Fruit fly (Drosophila melanogaster): ENCODE data around the gene mRpL45.

The mRpL45 gene

dm6 chr3R:22587419-22587963 is 30.8 kb upstream of the mRpL45 start, which contains the start of gene Efa6 (continued):
- no peak for TF ChIP-seq CG31365 (tag; optimal IDR thresholded peaks at IDR 0.05)
- no peak for TF ChIP-seq CG10274 (GFP tag; optimal IDR thresholded peaks at IDR 0.05)
- TF ChIP-seq hkb (optimal IDR thresholded peaks at IDR 0.05), result no peak
- no peak for TF ChIP-seq hkb (GFP tag; IDR thresholded peaks at IDR 0.05)
- peak; percentile 64 for TF ChIP-seq CG13775 (GFP tag; optimal IDR thresholded peaks at IDR 0.05)
- TF ChIP-seq CG32532 (GFP tag; IDR thresholded peaks at IDR 0.05), result no peak; the same call in 1 of the 2 replicates
- TF ChIP-seq CG17385 (GFP tag; optimal IDR thresholded peaks at IDR 0.05), result peak; percentile 87
- peak; percentile 54 for TF ChIP-seq zen (tag; optimal IDR thresholded peaks at IDR 0.05)
- peak; percentile 48 for TF ChIP-seq exex (tag; optimal IDR thresholded peaks at IDR 0.05)
- TF ChIP-seq prd (optimal IDR thresholded peaks at IDR 0.05), result no peak
- TF ChIP-seq prd (GFP tag; IDR thresholded peaks at IDR 0.05), result peak; percentile 46; the same call in 2 of the 3 replicates
- TF ChIP-seq CG14014 (GFP tag; IDR thresholded peaks at IDR 0.05), result no peak
- no peak for TF ChIP-seq aop (GFP tag; IDR thresholded peaks at IDR 0.05)
- no peak for TF ChIP-seq CG3838 (GFP tag; optimal IDR thresholded peaks at IDR 0.05)
- peak; percentile 31 for TF ChIP-seq CG12104 (GFP tag; optimal IDR thresholded peaks at IDR 0.05)
- no peak for TF ChIP-seq Neu2 (GFP tag; optimal IDR thresholded peaks at IDR 0.05; ENCODE audit: borderline replicate concordance)
- peak; percentile 63 for TF ChIP-seq Nf-YC (tag; optimal IDR thresholded peaks at IDR 0.05)
- TF ChIP-seq ftz-f1 (GFP tag; optimal IDR thresholded peaks at IDR 0.05), result peak; percentile 17
- no peak for TF ChIP-seq CG4282 (GFP tag; optimal IDR thresholded peaks at IDR 0.05)
- TF ChIP-seq CG3847 (GFP tag; IDR thresholded peaks at IDR 0.05), result peak; percentile 79
- TF ChIP-seq pb (GFP tag; optimal IDR thresholded peaks at IDR 0.05), result peak; percentile 4
- TF ChIP-seq Chrac-16 (GFP tag; optimal IDR thresholded peaks at IDR 0.05), result peak; percentile 58
- peak; percentile 5 for TF ChIP-seq CG13296 (GFP tag; optimal IDR thresholded peaks at IDR 0.05)
- TF ChIP-seq CG31441 (GFP tag; IDR thresholded peaks at IDR 0.05), result peak; percentile 61
- peak; percentile 36 for TF ChIP-seq mirr (GFP tag; optimal IDR thresholded peaks at IDR 0.05)
- peak; percentile 24 for TF ChIP-seq gcm (GFP tag; optimal IDR thresholded peaks at IDR 0.05)
- TF ChIP-seq Elba2 (GFP tag; optimal IDR thresholded peaks at IDR 0.05), result peak; percentile 17
- peak; percentile 11 for TF ChIP-seq CG6765 (GFP tag; optimal IDR thresholded peaks at IDR 0.05)
- no peak for TF ChIP-seq odd (GFP tag; optimal IDR thresholded peaks at IDR 0.05)
- TF ChIP-seq lab (GFP tag; optimal IDR thresholded peaks at IDR 0.05), result peak; percentile 58
- TF ChIP-seq slbo (GFP tag; IDR thresholded peaks at IDR 0.05), result peak; percentile 53
- TF ChIP-seq D19A (tag; optimal IDR thresholded peaks at IDR 0.05), result peak; percentile 16
- peak; percentile 26 for TF ChIP-seq ERR (GFP tag; optimal IDR thresholded peaks at IDR 0.05)
- peak; percentile 94 for TF ChIP-seq CG15514 (GFP tag; optimal IDR thresholded peaks at IDR 0.05)
- peak; percentile 64 for TF ChIP-seq CG30403 (GFP tag; optimal IDR thresholded peaks at IDR 0.05)
- no peak for TF ChIP-seq CG17568 (GFP tag; optimal IDR thresholded peaks at IDR 0.05)
- peak; percentile 19 for TF ChIP-seq fd96Cb (tag; optimal IDR thresholded peaks at IDR 0.05)
- TF ChIP-seq CG34376 (GFP tag; optimal IDR thresholded peaks at IDR 0.05), result peak; percentile 65
- TF ChIP-seq psq (GFP tag; optimal IDR thresholded peaks at IDR 0.05), result peak; percentile 18
- no peak for TF ChIP-seq Atf3 (GFP tag; optimal IDR thresholded peaks at IDR 0.05)
- TF ChIP-seq luna (GFP tag; optimal IDR thresholded peaks at IDR 0.05), result no peak
- TF ChIP-seq CG10543 (GFP tag; optimal IDR thresholded peaks at IDR 0.05), result peak; percentile 58
- peak; percentile 27 for TF ChIP-seq dmrt11E (tag; optimal IDR thresholded peaks at IDR 0.05)
- TF ChIP-seq hbn (GFP tag; IDR thresholded peaks at IDR 0.05; ENCODE audit: partially characterized antibody), result peak; percentile 94
- no peak for TF ChIP-seq CG31224 (GFP tag; IDR thresholded peaks at IDR 0.05)
- TF ChIP-seq lilli (GFP tag; optimal IDR thresholded peaks at IDR 0.05), result peak; percentile 62
- TF ChIP-seq Hr51 (GFP tag; optimal IDR thresholded peaks at IDR 0.05), result peak in 1 of 2 experiments; percentile 8
- TF ChIP-seq nerfin-1 (tag; optimal IDR thresholded peaks at IDR 0.05), result peak; percentile 43
- peak; percentile 28 for TF ChIP-seq CG13624 (GFP tag; optimal IDR thresholded peaks at IDR 0.05)
- peak; percentile 55 for TF ChIP-seq PHDP (tag; optimal IDR thresholded peaks at IDR 0.05)
- peak; percentile 54; the same call in 1 of the 2 replicates for TF ChIP-seq rib (GFP tag; IDR thresholded peaks at IDR 0.05)
